Fruit fly (Drosophila melanogaster) whole organism, embryonic: ENCODE measurements around the gene CG3071.

Experiments used
- Abd-B ChIP-seq: fragments of 200-800 bp; sonication (Bioruptor generic); optimal IDR thresholded peaks from 2 replicates; lab custom pipeline; 2018; ENCODE audit warnings: missing biosample characterization, mild to moderate bottlenecking, missing genetic modification characterization, moderate library complexity
- CG10321 ChIP-seq: fragments of 200-800 bp; sonication (Bioruptor generic); IDR thresholded peaks from 2 replicates; pipeline ENCODE4 v1.3.6; 2022; ENCODE audit warnings: missing biosample characterization, missing genetic modification characterization
- CG10654 ChIP-seq: fragments of 200-800 bp; sonication (Bioruptor generic); optimal IDR thresholded peaks from 2 replicates; lab custom pipeline; 2016; ENCODE audit warnings: missing biosample characterization, missing genetic modification characterization
- CG11247 ChIP-seq: fragments of 200-800 bp; sonication (Bioruptor generic); IDR thresholded peaks from 2 replicates; pipeline ENCODE4 v1.3.6; 2022; ENCODE audit warnings: missing biosample characterization, missing genetic modification characterization
- CG15269 ChIP-seq: fragments of 200-800 bp; sonication (Bioruptor generic); optimal IDR thresholded peaks from 2 replicates; lab custom pipeline; 2018; ENCODE audit warnings: missing biosample characterization, mild to moderate bottlenecking, missing genetic modification characterization, moderate library complexity
- CG1529 ChIP-seq: fragments of 200-800 bp; sonication (Bioruptor generic); optimal IDR thresholded peaks from 3 replicates; lab custom pipeline; 2018; ENCODE audit warnings: missing biosample characterization, missing genetic modification characterization
- CG15696 ChIP-seq: fragments of 200-800 bp; sonication (Bioruptor generic); optimal IDR thresholded peaks from 2 replicates; lab custom pipeline; 2019; ENCODE audit warnings: missing biosample characterization, mild to moderate bottlenecking, missing genetic modification characterization, moderate library complexity
- CG17361 ChIP-seq: fragments of 200-800 bp; sonication (Bioruptor generic); IDR thresholded peaks from 3 replicates; pipeline ENCODE4 v1.3.6; 2022; ENCODE audit warnings: missing biosample characterization, missing genetic modification characterization
- CG18011 ChIP-seq: fragments of 200-800 bp; sonication (Bioruptor generic); optimal IDR thresholded peaks from 2 replicates; lab custom pipeline; 2017; ENCODE audit warnings: missing biosample characterization, missing genetic modification characterization, mild to moderate bottlenecking, moderate library complexity, missing genotype
- CG18619 ChIP-seq: fragments of 200-800 bp; sonication (Bioruptor generic); optimal IDR thresholded peaks from 3 replicates; lab custom pipeline; 2017; ENCODE audit warnings: missing biosample characterization, mild to moderate bottlenecking, missing genetic modification characterization
- CG18764 ChIP-seq: fragments of 200-800 bp; sonication (Bioruptor generic); optimal IDR thresholded peaks from 3 replicates; lab custom pipeline; 2016; ENCODE audit warnings: missing biosample characterization, missing genetic modification characterization
- CG2120 ChIP-seq: fragments of 200-800 bp; sonication (Bioruptor generic); optimal IDR thresholded peaks from 3 replicates; lab custom pipeline; 2016; ENCODE audit warnings: missing biosample characterization, missing genetic modification characterization
- CG2199 ChIP-seq: fragments of 200-800 bp; sonication (Bioruptor generic); IDR thresholded peaks from 3 replicates; pipeline ENCODE4 v1.3.6; 2022; ENCODE audit warnings: missing biosample characterization, missing genetic modification characterization
- CG2889 ChIP-seq: fragments of 200-800 bp; sonication (Bioruptor generic); IDR thresholded peaks from 3 replicates; pipeline ENCODE4 v1.3.6; 2022; ENCODE audit warnings: missing biosample characterization, missing genetic modification characterization
- CG30431 ChIP-seq: fragments of 200-800 bp; sonication (Bioruptor generic); optimal IDR thresholded peaks from 2 replicates; lab custom pipeline; 2017; ENCODE audit warnings: missing biosample characterization, missing genetic modification characterization
- CG31441 ChIP-seq: fragments of 200-800 bp; sonication (Bioruptor generic); IDR thresholded peaks from 2 replicates; pipeline ENCODE4 v1.3.6; 2022; ENCODE audit warnings: missing biosample characterization, missing genetic modification characterization
- CG32532 ChIP-seq: fragments of 200-800 bp; sonication (Bioruptor generic); IDR thresholded peaks from 2 replicates; pipeline ENCODE4 v1.3.6; 2022; ENCODE audit warnings: missing biosample characterization, missing genetic modification characterization
- CG3281 ChIP-seq: fragments of 200-800 bp; sonication (Bioruptor generic); optimal IDR thresholded peaks from 3 replicates; lab custom pipeline; 2017; ENCODE audit warnings: missing biosample characterization, mild to moderate bottlenecking, missing genetic modification characterization
- CG3995 ChIP-seq: fragments of 200-800 bp; sonication (Bioruptor generic); optimal IDR thresholded peaks from 3 replicates; lab custom pipeline; 2016; ENCODE audit warnings: missing biosample characterization, missing genetic modification characterization
- CG43689 ChIP-seq: fragments of 200-800 bp; sonication (Bioruptor generic); IDR thresholded peaks from 2 replicates; pipeline ENCODE4 v1.3.6; 2022; ENCODE audit warnings: missing biosample characterization, missing genetic modification characterization
- CG4854 ChIP-seq: fragments of 200-800 bp; sonication (Bioruptor generic); optimal IDR thresholded peaks from 2 replicates; lab custom pipeline; 2016; ENCODE audit warnings: missing biosample characterization, missing genetic modification characterization, inconsistent platforms
- CG6254 ChIP-seq: fragments of 200-800 bp; sonication (Bioruptor generic); optimal IDR thresholded peaks from 3 replicates; lab custom pipeline; 2017; ENCODE audit warnings: mild to moderate bottlenecking, missing biosample characterization, missing genetic modification reagents, missing genetic modification characterization
- CG7357 ChIP-seq: fragments of 200-800 bp; sonication (Bioruptor generic); IDR thresholded peaks from 3 replicates; pipeline ENCODE4 v1.3.6; 2022; ENCODE audit warnings: missing biosample characterization, missing genetic modification characterization
- CG7928 ChIP-seq: fragments of 200-800 bp; sonication (Bioruptor generic); optimal IDR thresholded peaks from 2 replicates; lab custom pipeline; 2017; ENCODE audit warnings: missing biosample characterization, mild to moderate bottlenecking, missing genetic modification characterization
- CG8089 ChIP-seq: fragments of 200-800 bp; sonication (Bioruptor generic); optimal IDR thresholded peaks from 3 replicates; lab custom pipeline; 2016; ENCODE audit warnings: missing biosample characterization, missing genetic modification characterization
- CG9437 ChIP-seq: fragments of 200-800 bp; sonication (Bioruptor generic); optimal IDR thresholded peaks from 2 replicates; lab custom pipeline; 2018; ENCODE audit warnings: missing biosample characterization, mild to moderate bottlenecking, missing genetic modification characterization
- CkIIα-i1 ChIP-seq: fragments of 200-800 bp; sonication (Bioruptor generic); IDR thresholded peaks from 2 replicates; pipeline ENCODE4 v1.3.6; 2022; ENCODE audit warnings: missing biosample characterization, missing genetic modification characterization
- Drgx ChIP-seq: fragments of 200-800 bp; sonication (Bioruptor generic); IDR thresholded peaks from 2 replicates; pipeline ENCODE4 v1.3.6; 2022; ENCODE audit warnings: missing biosample characterization, missing genetic modification characterization
- Eip74EF ChIP-seq, 2 experiments: fragments of 200-800 bp in 1 of 2; fragments of >200 bp in 1 of 2; sonication (Bioruptor generic) in 1 of 2; optimal IDR thresholded peaks; 2 replicates each; lab custom pipeline; 2017 to 2019; ENCODE audit warnings: missing biosample characterization in 2 of 2, missing genetic modification characterization in 2 of 2, mild to moderate bottlenecking in 1 of 2, moderate library complexity in 1 of 2
- Fer3 ChIP-seq: fragments of 200-800 bp; sonication (Bioruptor generic); optimal IDR thresholded peaks from 2 replicates; lab custom pipeline; 2018; ENCODE audit warnings: missing biosample characterization, mild to moderate bottlenecking, missing genetic modification characterization, moderate library complexity
- HLH54F ChIP-seq: fragments of 200-800 bp; sonication (Bioruptor generic); optimal IDR thresholded peaks from 3 replicates; lab custom pipeline; 2016; ENCODE audit warnings: missing biosample characterization, missing genetic modification characterization
- Hmr ChIP-seq: fragments of 200-800 bp; sonication (Bioruptor generic); optimal IDR thresholded peaks from 3 replicates; lab custom pipeline; 2017; ENCODE audit warnings: mild to moderate bottlenecking, missing biosample characterization, missing genetic modification reagents, missing genetic modification characterization
- Hsf ChIP-seq: fragments of 200-800 bp; sonication (Bioruptor generic); optimal IDR thresholded peaks from 3 replicates; lab custom pipeline; 2016; ENCODE audit warnings: missing biosample characterization, missing genetic modification characterization
- Max ChIP-seq: fragments of 200-800 bp; sonication (Bioruptor generic); optimal IDR thresholded peaks from 2 replicates; lab custom pipeline; 2016; ENCODE audit warnings: missing biosample characterization, mild to moderate bottlenecking, missing genetic modification characterization
- Side ChIP-seq: fragments of 200-800 bp; sonication (Bioruptor generic); optimal IDR thresholded peaks from 2 replicates; lab custom pipeline; 2016; ENCODE audit warnings: missing biosample characterization, missing genetic modification characterization
- Xrp1 ChIP-seq: fragments of 200-800 bp; sonication (Bioruptor generic); IDR thresholded peaks from 2 replicates; pipeline ENCODE4 v1.3.6; 2022; ENCODE audit warnings: missing biosample characterization, missing genetic modification characterization
- ci ChIP-seq: fragments of 200-800 bp; sonication (Bioruptor generic); IDR thresholded peaks from 3 replicates; pipeline ENCODE4 v1.3.6; 2022; ENCODE audit warnings: missing biosample characterization, missing genetic modification characterization
- ewg ChIP-seq: fragments of 200-800 bp; sonication (Bioruptor generic); optimal IDR thresholded peaks from 3 replicates; lab custom pipeline; 2017; ENCODE audit warnings: mild to moderate bottlenecking, missing biosample characterization, missing genetic modification reagents, missing genetic modification characterization
- gcm ChIP-seq: fragments of 200-800 bp; sonication (Bioruptor generic); optimal IDR thresholded peaks from 2 replicates; lab custom pipeline; 2019; ENCODE audit warnings: missing biosample characterization, mild to moderate bottlenecking, missing genetic modification characterization, moderate library complexity
- her ChIP-seq: fragments of 200-800 bp; sonication (Bioruptor generic); optimal IDR thresholded peaks from 2 replicates; lab custom pipeline; 2016; ENCODE audit warnings: missing biosample characterization, missing genetic modification characterization
- nerfin-1 ChIP-seq: fragments of 200-800 bp; sonication (Bioruptor generic); optimal IDR thresholded peaks from 3 replicates; lab custom pipeline; 2019; ENCODE audit warnings: missing biosample characterization, mild to moderate bottlenecking, missing genetic modification characterization, moderate library complexity
- onecut ChIP-seq: fragments of 200-800 bp; sonication (Bioruptor generic); IDR thresholded peaks from 2 replicates; pipeline ENCODE4 v1.3.6; 2022; ENCODE audit warnings: missing biosample characterization, missing genetic modification characterization
- otp ChIP-seq: fragments of 200-800 bp; sonication (Bioruptor generic); IDR thresholded peaks from 3 replicates; pipeline ENCODE4, ENCODE4 v1.3.6; 2022; ENCODE audit warnings: missing biosample characterization, missing genetic modification characterization
- ranshi ChIP-seq: fragments of 200-800 bp; sonication (Bioruptor generic); IDR thresholded peaks from 2 replicates; pipeline ENCODE4 v1.3.6; 2022; ENCODE audit warnings: missing biosample characterization, missing genetic modification characterization
- row ChIP-seq: fragments of 200-800 bp; sonication (Bioruptor generic); IDR thresholded peaks from 3 replicates; pipeline ENCODE4 v1.3.6; 2022; ENCODE audit warnings: missing biosample characterization, missing genetic modification characterization
- sc ChIP-seq, 3 experiments: fragments of >200 bp in 2 of 3; fragments of 200-800 bp in 1 of 3; sonication (Bioruptor generic) in 1 of 3; optimal IDR thresholded peaks; 2 replicates in 2 of 3; 3 replicates in 1 of 3; lab custom pipeline; 2017; ENCODE audit warnings: mild to moderate bottlenecking in 1 of 3, missing biosample characterization in 1 of 3, missing genetic modification characterization in 1 of 3, missing genetic modification reagents in 1 of 3
- shn ChIP-seq: fragments of 200-800 bp; sonication (Bioruptor generic); optimal IDR thresholded peaks from 3 replicates; lab custom pipeline; 2016; ENCODE audit warnings: missing biosample characterization, missing genetic modification characterization
- slbo ChIP-seq: fragments of 200-800 bp; sonication (Bioruptor generic); IDR thresholded peaks from 2 replicates; pipeline ENCODE4 v1.3.6; 2022; ENCODE audit warnings: missing biosample characterization, missing genetic modification characterization
- unc-4 ChIP-seq: fragments of 200-800 bp; sonication (Bioruptor generic); IDR thresholded peaks from 2 replicates; pipeline ENCODE4 v1.3.6; 2022; ENCODE audit warnings: missing biosample characterization, missing genetic modification characterization; ENCODE audit not compliant: partially characterized antibody
- zfh1 ChIP-seq: fragments of 200-800 bp; sonication (Bioruptor generic); IDR thresholded peaks from 3 replicates; pipeline ENCODE4 v1.3.6; 2022; ENCODE audit warnings: missing biosample characterization, missing genetic modification characterization

Gene CG3071

dm6 chrX:2306307-2306706, 43.7 kb downstream of the CG3071 start (continued):
- TF ChIP-seq zfh1 (GFP tag; lab: Robert Waterston, UW) (peak; percentile 61; the same call in 2 of the 3 replicates), CG9437 (GFP tag; lab: Kevin White, UChicago) (peak; percentile 53), CG4854 (peak; percentile 15), CG43689 (no peak), row (GFP tag; lab: Robert Waterston, UW) (peak; percentile 50; the same call in 2 of the 3 replicates), unc-4 (GFP tag; lab: Robert Waterston, UW) (no peak), CG10654 (GFP tag; lab: Kevin White, UChicago) (peak; percentile 54), ci (GFP tag; lab: Robert Waterston, UW) (peak; percentile 63), CG31441 (GFP tag; lab: Robert Waterston, UW) (peak; percentile 70), slbo (GFP tag; lab: Robert Waterston, UW) (peak; percentile 56), gcm (no peak), CG1529 (peak; percentile 23), CG15696 (tag; lab: Kevin White, UChicago) (peak; percentile 2), CG10321 (GFP tag; lab: Robert Waterston, UW) (no peak), CkIIα-i1 (GFP tag; lab: Robert Waterston, UW) (no peak), sc (optimal IDR thresholded peaks at IDR 0.05; lab: Kevin White, UChicago) (no peak), sc (GFP tag; optimal IDR thresholded peaks at IDR 0.05; lab: Kevin White, UChicago) (no peak), Abd-B (GFP tag; lab: Kevin White, UChicago) (peak; percentile 20), shn (GFP tag; lab: Kevin White, UChicago) (peak; percentile 53), CG15269 (tag; lab: Kevin White, UChicago) (peak; percentile 73), Hsf (GFP tag; lab: Kevin White, UChicago) (peak; percentile 37), CG18011 (GFP tag; lab: Kevin White, UChicago) (peak; percentile 14), ewg (GFP tag; lab: Kevin White, UChicago) (peak; percentile 42), nerfin-1 (tag; lab: Kevin White, UChicago) (peak; percentile 20), CG2120 (peak; percentile 45), Xrp1 (GFP tag; lab: Robert Waterston, UW) (peak; percentile 61), CG18619 (peak; percentile 50), Eip74EF (GFP tag; optimal IDR thresholded peaks at IDR 0.05; lab: Kevin White, UChicago) (peak in 1 of 2 experiments; percentile 35), CG30431 (peak; percentile 50), Drgx (GFP tag; lab: Robert Waterston, UW) (peak; percentile 70), ranshi (peak; percentile 51; the same call in 1 of the 2 replicates), CG11247 (GFP tag; lab: Robert Waterston, UW) (0 out of 2 replicates have a peak, but pooled peaks have one; percentile 31), HLH54F (GFP tag; lab: Kevin White, UChicago) (peak; percentile 41), CG17361 (GFP tag; lab: Robert Waterston, UW) (peak; percentile 67), Side (peak; percentile 5), CG6254 (GFP tag; lab: Kevin White, UChicago) (no peak), her (peak; percentile 33), CG7928 (no peak), CG7357 (GFP tag; lab: Robert Waterston, UW) (peak; percentile 59; the same call in 2 of the 3 replicates), Fer3 (tag; lab: Kevin White, UChicago) (peak; percentile 24), CG2889 (GFP tag; lab: Robert Waterston, UW) (no peak), onecut (peak; percentile 13; the same call in 1 of the 2 replicates), CG32532 (GFP tag; lab: Robert Waterston, UW) (peak; percentile 15; the same call in 1 of the 2 replicates), CG18764 (GFP tag; lab: Kevin White, UChicago) (peak; percentile 28), CG2199 (GFP tag; lab: Robert Waterston, UW) (no peak), otp (GFP tag; lab: Robert Waterston, UW) (peak; percentile 28; the same call in 1 of the 3 replicates), Max (GFP tag; lab: Kevin White, UChicago) (peak; percentile 55), CG3995 (GFP tag; lab: Kevin White, UChicago) (peak; percentile 5), CG3281 (GFP tag; lab: Kevin White, UChicago) (peak; percentile 37), Hmr (GFP tag; lab: Kevin White, UChicago) (peak; percentile 74), CG8089 (GFP tag; lab: Kevin White, UChicago) (peak; percentile 14)
